Worm (Caenorhabditis elegans): Measurements from ENCODE around the gene nhr-54.

ce11 chrV:16534000-16534399 lies 28.3 kb upstream of the nhr-54 start, which contains the start of gene cpr-2:
- TF ChIP-seq elt-1 (tag; optimal IDR thresholded peaks at IDR 0.05), result no peak
- no peak for TF ChIP-seq tbx-2 (tag; optimal IDR thresholded peaks at IDR 0.05)
- no peak for TF ChIP-seq R02D3.7 (tag; optimal IDR thresholded peaks at IDR 0.05)
- no peak for TF ChIP-seq aly-2 (tag; optimal IDR thresholded peaks at IDR 0.05)
